Fruit fly (Drosophila melanogaster) whole organism: ENCODE data around the gene CG15296.

Experiments
- EcR ChIP-seq, 2 experiments: fragments of >200 bp; optimal IDR thresholded peaks; 2 replicates each; lab custom pipeline; 2017; ENCODE audit warnings: missing biosample characterization in 2 of 2, missing genetic modification characterization in 2 of 2, missing genetic modification reagents in 2 of 2
- usp ChIP-seq: fragments of >200 bp; optimal IDR thresholded peaks from 2 replicates; lab custom pipeline; 2017; ENCODE audit warnings: missing biosample characterization, missing genetic modification characterization, mixed read lengths

DNA sequence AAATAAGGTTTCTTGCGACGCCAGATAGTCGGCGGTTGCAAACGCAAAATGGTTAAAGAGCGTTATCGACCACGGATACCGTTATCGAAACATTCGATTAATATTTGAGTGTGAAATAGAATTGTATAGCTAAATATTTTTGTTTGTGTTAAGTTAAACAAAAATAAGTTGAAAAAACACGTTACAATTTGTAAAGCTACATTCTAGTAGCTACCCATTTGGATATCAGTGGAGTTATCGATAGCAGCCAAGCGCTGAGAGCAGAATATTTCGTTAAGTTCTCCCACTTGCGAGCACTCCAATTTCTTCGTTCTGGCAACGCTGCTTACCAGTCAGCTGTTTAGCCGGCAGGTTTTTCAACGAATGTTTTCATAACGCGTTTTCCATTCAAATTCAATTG is 29.4 kb upstream of the CG15296 start, which contains the start of the genes Hmr and CG2124:
- TF ChIP-seq EcR (GFP tag; optimal IDR thresholded peaks at IDR 0.05; lab: Kevin White, UChicago) (no peak), usp (GFP tag; lab: Kevin White, UChicago) (no peak)
